Worm (Caenorhabditis elegans) whole organism, L1 larva: Measurements from ENCODE around the gene C16C8.14.

ENCODE experiments used
- C04F5.9 ChIP-seq: sonication (generic microtip); optimal IDR thresholded peaks from 2 replicates; lab custom pipeline; 2016; ENCODE audit warnings: missing genetic modification characterization, missing compliant biosample characterization
- C34B4.2 ChIP-seq: sonication (generic microtip); optimal IDR thresholded peaks from 2 replicates; lab custom pipeline; 2017; ENCODE audit warnings: mild to moderate bottlenecking, missing genetic modification characterization, missing compliant biosample characterization
- Y116A8C.19 ChIP-seq: sonication (generic microtip); optimal IDR thresholded peaks from 2 replicates; lab custom pipeline; 2016; ENCODE audit warnings: missing compliant biosample characterization, missing genetic modification characterization, borderline replicate concordance
- alr-1 ChIP-seq: fragments of 200-800 bp; sonication (Bioruptor generic); optimal IDR thresholded peaks from 2 replicates; lab custom pipeline; 2018; ENCODE audit warnings: borderline replicate concordance, mild to moderate bottlenecking, missing genetic modification characterization, missing compliant biosample characterization
- aly-2 ChIP-seq: fragments of 150-350 bp; optimal IDR thresholded peaks from 2 replicates; lab custom pipeline; 2014; ENCODE audit warnings: missing biosample characterization, missing genetic modification characterization
- blmp-1 ChIP-seq: fragments of 150-350 bp; optimal IDR thresholded peaks from 2 replicates; lab custom pipeline; 2014; ENCODE audit warnings: missing biosample characterization, missing genetic modification characterization
- ceh-63 ChIP-seq: fragments of 200-800 bp; sonication (Bioruptor generic); optimal IDR thresholded peaks from 2 replicates; lab custom pipeline; 2018; ENCODE audit warnings: mild to moderate bottlenecking, missing genetic modification characterization, missing compliant biosample characterization
- ceh-8 ChIP-seq: fragments of 200-800 bp; sonication (Bioruptor generic); optimal IDR thresholded peaks from 2 replicates; lab custom pipeline; 2018; ENCODE audit warnings: mild to moderate bottlenecking, missing genetic modification characterization, moderate library complexity, missing compliant biosample characterization
- ceh-88 ChIP-seq: fragments of 200-800 bp; sonication (Bioruptor generic); IDR thresholded peaks from 2 replicates; pipeline ENCODE4 v1.3.6; 2022; ENCODE audit warnings: missing genetic modification characterization, missing compliant biosample characterization
- ceh-90 ChIP-seq: sonication (generic microtip); optimal IDR thresholded peaks from 2 replicates; lab custom pipeline; 2016; ENCODE audit warnings: missing genetic modification characterization, missing compliant biosample characterization
- dsc-1 ChIP-seq: sonication (generic microtip); optimal IDR thresholded peaks from 2 replicates; lab custom pipeline; 2016; ENCODE audit warnings: mild to moderate bottlenecking, missing genetic modification characterization, missing compliant biosample characterization
- efl-1 ChIP-seq, 4 experiments: fragments of 150-350 bp; optimal IDR thresholded peaks in 3 of 4; peaks in 1 of 4; 1 replicate in 1 of 4; 2 replicates in 3 of 4; lab custom pipeline; 2014; ENCODE audit warnings: missing biosample characterization in 2 of 4, missing genetic modification characterization in 2 of 4, missing genetic modification reagents in 2 of 4
- egl-13 ChIP-seq: sonication (generic microtip); optimal IDR thresholded peaks from 2 replicates; lab custom pipeline; 2016; ENCODE audit warnings: missing genotype, missing genetic modification reagents, missing genetic modification characterization, missing compliant biosample characterization
- elt-3 ChIP-seq, 6 experiments: fragments of 150-350 bp in 1 of 6; sonication (generic microtip); optimal IDR thresholded peaks; 2 replicates each; lab custom pipeline; 2017 to 2018; ENCODE audit warnings: missing biosample characterization in 6 of 6, missing genetic modification characterization in 6 of 6, inconsistent platforms in 1 of 6
- ets-5 ChIP-seq: fragments of 200-800 bp; sonication (Bioruptor generic); IDR thresholded peaks from 2 replicates; pipeline ENCODE4 v1.3.6; 2022; ENCODE audit warnings: missing genetic modification characterization, missing compliant biosample characterization
- fkh-10 ChIP-seq: sonication (generic microtip); optimal IDR thresholded peaks from 2 replicates; lab custom pipeline; 2017; ENCODE audit warnings: missing biosample characterization, missing genetic modification reagents, missing genetic modification characterization
- fkh-4 ChIP-seq: sonication (generic microtip); optimal IDR thresholded peaks from 2 replicates; lab custom pipeline; 2016; ENCODE audit warnings: missing compliant biosample characterization, missing genetic modification characterization, borderline replicate concordance
- fkh-8 ChIP-seq: sonication (generic microtip); optimal IDR thresholded peaks from 2 replicates; lab custom pipeline; 2016; ENCODE audit warnings: mild to moderate bottlenecking, missing genetic modification characterization, missing compliant biosample characterization
- grh-1 ChIP-seq: fragments of 200-800 bp; sonication (Bioruptor generic); IDR thresholded peaks from 2 replicates; pipeline ENCODE4 v1.3.6; 2022; ENCODE audit warnings: missing genetic modification reagents, missing genetic modification characterization, missing compliant biosample characterization
- hlh-17 ChIP-seq: fragments of 200-800 bp; sonication (Bioruptor generic); optimal IDR thresholded peaks from 2 replicates; lab custom pipeline; 2018; ENCODE audit warnings: missing genetic modification characterization, mild to moderate bottlenecking, missing compliant biosample characterization, moderate library complexity, borderline replicate concordance
- hpl-2 ChIP-seq: fragments of 150-350 bp; optimal IDR thresholded peaks from 2 replicates; lab custom pipeline; 2014; ENCODE audit warnings: missing biosample characterization, missing genetic modification reagents, missing genetic modification characterization
- isw-1 ChIP-seq: fragments of 200-800 bp; sonication (Bioruptor generic); IDR thresholded peaks from 2 replicates; pipeline ENCODE4 v1.3.6; 2022; ENCODE audit warnings: missing genetic modification characterization, missing compliant biosample characterization
- lin-14 ChIP-seq: fragments of 200-800 bp; sonication (Bioruptor generic); optimal IDR thresholded peaks from 2 replicates; lab custom pipeline; 2018; ENCODE audit warnings: mild to moderate bottlenecking, missing genetic modification characterization, moderate library complexity, missing compliant biosample characterization
- lin-39 ChIP-seq: fragments of 150-350 bp; optimal IDR thresholded peaks from 2 replicates; lab custom pipeline; 2014; ENCODE audit warnings: missing biosample characterization, missing genetic modification reagents, missing genetic modification characterization
- mab-9 ChIP-seq: fragments of 200-800 bp; sonication (Bioruptor generic); IDR thresholded peaks from 2 replicates; pipeline ENCODE4 v1.3.6; 2022; ENCODE audit warnings: missing genetic modification reagents, missing genetic modification characterization, missing compliant biosample characterization
- mdl-1 ChIP-seq, 2 experiments: fragments of 150-350 bp; optimal IDR thresholded peaks; 2 replicates each; lab custom pipeline; 2014 to 2017; ENCODE audit warnings: missing biosample characterization in 2 of 2, missing genetic modification characterization in 2 of 2, inconsistent platforms in 1 of 2
- mef-2 ChIP-seq: fragments of 150-350 bp; optimal IDR thresholded peaks from 2 replicates; lab custom pipeline; 2014; ENCODE audit warnings: missing biosample characterization, missing genetic modification characterization
- mep-1 ChIP-seq: fragments of 150-350 bp; optimal IDR thresholded peaks from 2 replicates; lab custom pipeline; 2014; ENCODE audit warnings: missing biosample characterization, missing genetic modification characterization
- nhr-12 ChIP-seq: sonication (generic microtip); optimal IDR thresholded peaks from 2 replicates; lab custom pipeline; 2017; ENCODE audit warnings: missing biosample characterization, missing genetic modification characterization
- nhr-20 ChIP-seq: sonication (generic microtip); optimal IDR thresholded peaks from 2 replicates; lab custom pipeline; 2016; ENCODE audit warnings: mild to moderate bottlenecking, missing genetic modification characterization, missing compliant biosample characterization
- nhr-28 ChIP-seq: fragments of 150-350 bp; optimal IDR thresholded peaks from 2 replicates; lab custom pipeline; 2014; ENCODE audit warnings: missing biosample characterization, missing genetic modification characterization
- nhr-47 ChIP-seq: sonication (generic microtip); optimal IDR thresholded peaks from 2 replicates; lab custom pipeline; 2016; ENCODE audit warnings: mild to moderate bottlenecking, missing genetic modification characterization, moderate library complexity, missing compliant biosample characterization
- nhr-76 ChIP-seq: sonication (generic microtip); optimal IDR thresholded peaks from 2 replicates; lab custom pipeline; 2017; ENCODE audit warnings: missing biosample characterization, missing genetic modification characterization
- pag-3 ChIP-seq: sonication (generic microtip); optimal IDR thresholded peaks from 2 replicates; lab custom pipeline; 2017; ENCODE audit warnings: missing genetic modification characterization, mild to moderate bottlenecking, missing compliant biosample characterization, antibody characterized with exemption, borderline replicate concordance; ENCODE audit not compliant: insufficient read depth
- pax-3 ChIP-seq: fragments of 200-800 bp; sonication (Bioruptor generic); optimal IDR thresholded peaks from 2 replicates; lab custom pipeline; 2018; ENCODE audit warnings: mild to moderate bottlenecking, missing genetic modification characterization, moderate library complexity, missing compliant biosample characterization
- pqm-1 ChIP-seq: sonication (generic microtip); optimal IDR thresholded peaks from 3 replicates; lab custom pipeline; 2017; ENCODE audit warnings: missing biosample characterization, missing genetic modification characterization
- rnt-1 ChIP-seq: sonication (generic microtip); optimal IDR thresholded peaks from 2 replicates; lab custom pipeline; 2016; ENCODE audit warnings: mild to moderate bottlenecking, missing genetic modification characterization, moderate library complexity, missing compliant biosample characterization
- skn-1 ChIP-seq: fragments of 150-350 bp; optimal IDR thresholded peaks from 2 replicates; lab custom pipeline; 2014; ENCODE audit warnings: missing biosample characterization, missing genetic modification characterization
- snpc-4 ChIP-seq: fragments of 150-350 bp; optimal IDR thresholded peaks from 2 replicates; lab custom pipeline; 2014; ENCODE audit warnings: missing biosample characterization, missing genetic modification characterization
- sox-4 ChIP-seq: sonication (generic microtip); optimal IDR thresholded peaks from 2 replicates; lab custom pipeline; 2016; ENCODE audit warnings: missing genetic modification characterization, missing compliant biosample characterization
- sptf-1 ChIP-seq: fragments of 150-350 bp; optimal IDR thresholded peaks from 2 replicates; lab custom pipeline; 2014; ENCODE audit warnings: missing biosample characterization, missing genetic modification characterization
- sup-37 ChIP-seq: fragments of 200-800 bp; sonication (Bioruptor generic); optimal IDR thresholded peaks from 2 replicates; lab custom pipeline; 2018; ENCODE audit warnings: mild to moderate bottlenecking, missing genetic modification characterization, missing compliant biosample characterization
- swsn-7 ChIP-seq: sonication (generic microtip); optimal IDR thresholded peaks from 2 replicates; lab custom pipeline; 2016; ENCODE audit warnings: missing genetic modification characterization, missing compliant biosample characterization
- tbx-2 ChIP-seq: sonication (generic microtip); optimal IDR thresholded peaks from 2 replicates; lab custom pipeline; 2016; ENCODE audit warnings: missing genetic modification characterization, missing compliant biosample characterization
- unc-130 ChIP-seq: fragments of 150-350 bp; optimal IDR thresholded peaks from 2 replicates; lab custom pipeline; 2017; ENCODE audit warnings: missing biosample characterization, missing genetic modification characterization, inconsistent platforms
- unc-30 ChIP-seq: sonication (generic microtip); optimal IDR thresholded peaks from 2 replicates; lab custom pipeline; 2017; ENCODE audit warnings: missing biosample characterization, missing genetic modification characterization
- unc-62 ChIP-seq: fragments of 150-350 bp; optimal IDR thresholded peaks from 2 replicates; lab custom pipeline; 2014; ENCODE audit warnings: missing biosample characterization, missing genetic modification reagents, missing genetic modification characterization
- unc-98 ChIP-seq: fragments of 200-800 bp; sonication (Bioruptor generic); IDR thresholded peaks from 2 replicates; pipeline ENCODE4 v1.3.6; 2022; ENCODE audit warnings: missing genetic modification characterization, missing compliant biosample characterization
- vab-15 ChIP-seq: sonication (generic microtip); optimal IDR thresholded peaks from 2 replicates; lab custom pipeline; 2017; ENCODE audit warnings: missing genotype, mild to moderate bottlenecking, missing genetic modification characterization, missing compliant biosample characterization
- xbp-1 ChIP-seq: sonication (generic microtip); optimal IDR thresholded peaks from 2 replicates; lab custom pipeline; 2016; ENCODE audit warnings: missing genetic modification characterization, missing compliant biosample characterization
- zag-1 ChIP-seq: fragments of 150-350 bp; optimal IDR thresholded peaks from 2 replicates; lab custom pipeline; 2014; ENCODE audit warnings: missing biosample characterization, missing genetic modification characterization
- ztf-11 ChIP-seq, 2 experiments: sonication (generic microtip); optimal IDR thresholded peaks; 2 replicates each; lab custom pipeline; 2016 to 2017; ENCODE audit warnings: missing genetic modification characterization in 2 of 2, missing biosample characterization in 1 of 2, missing compliant biosample characterization in 1 of 2
- ztf-4 ChIP-seq: fragments of 150-350 bp; optimal IDR thresholded peaks from 2 replicates; lab custom pipeline; 2014; ENCODE audit warnings: missing biosample characterization, missing genetic modification characterization

C16C8.14 gene

DNA sequence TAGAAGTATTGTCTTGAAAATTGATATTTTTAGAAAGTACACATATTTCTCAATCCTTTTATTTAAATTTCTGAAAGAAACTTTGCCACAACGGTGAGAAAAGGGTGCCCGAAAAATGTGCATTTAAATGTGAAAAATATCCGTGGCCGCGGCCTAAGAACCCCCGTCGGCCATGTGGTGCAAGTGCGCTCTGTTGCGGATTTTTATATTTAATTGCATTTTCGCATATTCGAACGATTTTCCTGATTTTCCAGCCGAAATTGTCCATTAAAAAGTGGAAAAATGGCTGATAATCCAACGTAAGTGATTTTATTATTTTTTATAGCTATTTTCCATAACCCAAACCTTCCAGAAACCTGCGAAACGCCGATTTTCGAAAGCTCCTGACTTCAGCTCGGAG is 32.6 kb downstream of the C16C8.14 start, which contains the start of gene smu-2 (continued):
- peak; percentile 44 for TF ChIP-seq fkh-10 (GFP tag; lab: Kevin White, UChicago)
- peak; percentile 68 for TF ChIP-seq isw-1
- TF ChIP-seq lin-39 (tag; lab: Kevin White, UChicago), result peak; percentile 1
- no peak for TF ChIP-seq hlh-17
- no peak for TF ChIP-seq swsn-7 (tag; lab: Kevin White, UChicago)
- TF ChIP-seq rnt-1 (tag; lab: Kevin White, UChicago), result peak; percentile 97
- TF ChIP-seq ets-5, result no peak
- no peak for TF ChIP-seq Y116A8C.19 (tag; lab: Kevin White, UChicago)
- no peak for TF ChIP-seq mdl-1 (tag; optimal IDR thresholded peaks at IDR 0.05; lab: Kevin White, UChicago)
- TF ChIP-seq ztf-4, result no peak
- no peak for TF ChIP-seq grh-1 (GFP tag; lab: Robert Waterston, UW)
- no peak for TF ChIP-seq pag-3 (tag; lab: Kevin White, UChicago)
- peak; percentile 68 for TF ChIP-seq vab-15
- TF ChIP-seq sup-37, result no peak
- peak; percentile 84 for TF ChIP-seq ceh-90
- no peak for TF ChIP-seq dsc-1 (tag; lab: Kevin White, UChicago)
- TF ChIP-seq snpc-4 (tag; lab: Kevin White, UChicago), result peak; percentile 41
- peak; percentile 65 for TF ChIP-seq fkh-8
- TF ChIP-seq mab-9, result peak; percentile 54
- TF ChIP-seq pax-3, result peak; percentile 62
- peak; percentile 71 to 73 for TF ChIP-seq efl-1 (optimal IDR thresholded peaks at IDR 0.05; lab: Kevin White, UChicago)
- TF ChIP-seq efl-1 (GFP tag; optimal IDR thresholded peaks at IDR 0.05 in 1 of 2; lab: Kevin White, UChicago), result peak; percentile 71 to 96
- TF ChIP-seq sox-4 (tag; lab: Kevin White, UChicago), result peak; percentile 66
- no peak for TF ChIP-seq ceh-88 (GFP tag; lab: Robert Waterston, UW)
- TF ChIP-seq xbp-1 (tag; lab: Kevin White, UChicago), result peak; percentile 62
- TF ChIP-seq mef-2 (tag; lab: Kevin White, UChicago), result no peak
- TF ChIP-seq lin-14 (GFP tag; lab: Kevin White, UChicago), result no peak
- no peak for TF ChIP-seq nhr-12 (tag; lab: Kevin White, UChicago)
- peak in 1 of 2 experiments; percentile 77 for TF ChIP-seq ztf-11 (tag; optimal IDR thresholded peaks at IDR 0.05; lab: Kevin White, UChicago)
- TF ChIP-seq nhr-20 (tag; lab: Kevin White, UChicago), result peak; percentile 56
- no peak for TF ChIP-seq nhr-47 (tag; lab: Kevin White, UChicago)
- no peak for TF ChIP-seq sptf-1
- TF ChIP-seq elt-3 (tag; optimal IDR thresholded peaks at IDR 0.05; lab: Kevin White, UChicago), result no peak
- TF ChIP-seq C34B4.2 (tag; lab: Kevin White, UChicago), result no peak
- no peak for TF ChIP-seq unc-30 (tag; lab: Kevin White, UChicago)
- no peak for TF ChIP-seq hpl-2
- peak; percentile 68 for TF ChIP-seq unc-98
- no peak for TF ChIP-seq ceh-63
- no peak for TF ChIP-seq nhr-28 (tag; lab: Kevin White, UChicago)
- no peak for TF ChIP-seq pqm-1
- TF ChIP-seq tbx-2 (tag; lab: Kevin White, UChicago), result peak; percentile 71
- TF ChIP-seq unc-130 (tag; lab: Kevin White, UChicago), result no peak
- TF ChIP-seq fkh-4 (tag; lab: Kevin White, UChicago), result peak; percentile 82
- TF ChIP-seq aly-2 (tag; lab: Kevin White, UChicago), result no peak
- TF ChIP-seq blmp-1, result no peak
- no peak for TF ChIP-seq nhr-76 (tag; lab: Kevin White, UChicago)
- peak; percentile 68 for TF ChIP-seq mep-1 (tag; lab: Kevin White, UChicago)
- no peak for TF ChIP-seq zag-1
- no peak for TF ChIP-seq unc-62 (GFP tag; lab: Kevin White, UChicago)
- peak; percentile 37 for TF ChIP-seq skn-1 (tag; lab: Kevin White, UChicago)
- no peak for TF ChIP-seq ceh-8
- no peak for TF ChIP-seq alr-1
- TF ChIP-seq egl-13 (tag; lab: Kevin White, UChicago), result peak; percentile 25
- TF ChIP-seq C04F5.9 (tag; lab: Kevin White, UChicago), result peak; percentile 67
